Worm (Caenorhabditis elegans) whole organism, L4/young adult: ENCODE measurements around the gene msp-65.

Experiments used
- W03F9.2 ChIP-seq: fragments of 150-350 bp; optimal IDR thresholded peaks from 2 replicates; lab custom pipeline; 2014; ENCODE audit warnings: missing biosample characterization, missing genetic modification characterization
- dao-5 ChIP-seq: sonication (generic microtip); optimal IDR thresholded peaks from 2 replicates; lab custom pipeline; 2016; ENCODE audit warnings: missing genotype, missing genetic modification characterization, moderate library complexity, missing compliant biosample characterization
- him-1 ChIP-seq: sonication (generic microtip); optimal IDR thresholded peaks from 2 replicates; lab custom pipeline; 2016; ENCODE audit warnings: missing genotype, missing genetic modification reagents, missing genetic modification characterization, missing compliant biosample characterization

ce11 chrIV:5290547-5290946 lies 25.8 kb upstream of the msp-65 start, which contains the start of gene nlp-47:
- no peak for TF ChIP-seq him-1
- TF ChIP-seq W03F9.2 (tag; lab: Kevin White, UChicago) = no peak
- no peak for TF ChIP-seq dao-5 (tag; lab: Kevin White, UChicago)
